Worm (Caenorhabditis elegans) whole organism, L1 larva: Measurements from ENCODE around the gene C15H11.13.

ENCODE experiments used
- alr-1 ChIP-seq: fragments of 200-800 bp; sonication (Bioruptor generic); optimal IDR thresholded peaks from 2 replicates; lab custom pipeline; 2018; ENCODE audit warnings: borderline replicate concordance, mild to moderate bottlenecking, missing genetic modification characterization, missing compliant biosample characterization
- lsy-2 ChIP-seq, 2 experiments: fragments of 150-350 bp; optimal IDR thresholded peaks; 2 replicates each; lab custom pipeline; 2014; ENCODE audit warnings: missing biosample characterization in 2 of 2, missing genetic modification characterization in 2 of 2
- mab-9 ChIP-seq: fragments of 200-800 bp; sonication (Bioruptor generic); IDR thresholded peaks from 2 replicates; pipeline ENCODE4 v1.3.6; 2022; ENCODE audit warnings: missing genetic modification reagents, missing genetic modification characterization, missing compliant biosample characterization
- skn-1 ChIP-seq: fragments of 150-350 bp; optimal IDR thresholded peaks from 2 replicates; lab custom pipeline; 2014; ENCODE audit warnings: missing biosample characterization, missing genetic modification characterization
- ztf-11 ChIP-seq, 2 experiments: sonication (generic microtip); optimal IDR thresholded peaks; 2 replicates each; lab custom pipeline; 2016 to 2017; ENCODE audit warnings: missing genetic modification characterization in 2 of 2, missing biosample characterization in 1 of 2, missing compliant biosample characterization in 1 of 2

DNA sequence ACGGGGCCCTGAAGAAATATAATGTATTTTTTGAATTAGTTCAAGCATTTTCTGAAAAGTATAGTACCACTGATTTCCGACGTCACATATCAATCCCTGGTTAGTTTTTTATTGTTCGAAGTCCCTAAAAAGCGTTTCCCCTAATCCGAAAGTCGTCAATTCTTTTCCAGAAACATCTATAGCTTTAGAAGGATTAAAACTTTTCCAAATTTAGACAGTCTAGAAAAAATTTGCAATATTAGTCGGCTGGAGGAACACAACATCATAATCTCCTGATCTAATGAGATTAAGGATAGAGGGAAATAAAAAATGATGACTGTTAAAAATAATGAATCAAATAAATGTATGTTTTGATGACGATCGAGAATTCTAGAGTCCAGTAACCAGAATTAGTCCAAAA is 16.8 kb upstream of the C15H11.13 start:
- no peak for TF ChIP-seq ztf-11 (tag; optimal IDR thresholded peaks at IDR 0.05; lab: Kevin White, UChicago)
- no peak for TF ChIP-seq lsy-2 (tag; optimal IDR thresholded peaks at IDR 0.05; lab: Kevin White, UChicago)
- TF ChIP-seq skn-1 (tag; lab: Kevin White, UChicago) = no peak
- no peak for TF ChIP-seq alr-1 (tag; lab: Kevin White, UChicago)
- TF ChIP-seq mab-9 (GFP tag; lab: Robert Waterston, UW) = no peak
